Worm (Caenorhabditis elegans): ENCODE measurements around the gene tomm-40.

- no peak for TF ChIP-seq unc-62 (GFP tag; optimal IDR thresholded peaks at IDR 0.05 in 1 of 2)
- no peak for TF ChIP-seq unc-62 (tag; optimal IDR thresholded peaks at IDR 0.05)
- 0 out of 2 replicates have a peak, but pooled peaks have one; percentile 61 for TF ChIP-seq D1046.2 (GFP tag; IDR thresholded peaks at IDR 0.05)
Measured at ce11 chrII:8933693-8934432, 39.5 kb downstream of the tomm-40 start, which contains the start of gene T21B10.3.

Data from whole organism, L4 larva.